Worm (Caenorhabditis elegans): ENCODE results near the gene ttr-54.
A peak's percentile ranks its signal among the peaks of the same experiment; 100 is the strongest.

The ttr-54 gene

ce11 chrIV:10137804-10138203, 17.8 kb upstream of the ttr-54 start, which contains the start of gene K08F4.12:
Gene K08F4.12 (plus strand): TSS chrIV:10138104.
- TF ChIP-seq skn-1 (tag; optimal IDR thresholded peaks at IDR 0.05): no peak
- TF ChIP-seq nhr-102 (tag; optimal IDR thresholded peaks at IDR 0.05): no peak
- TF ChIP-seq cey-2 (tag; optimal IDR thresholded peaks at IDR 0.05; ENCODE audit: borderline replicate concordance, insufficient read depth): no peak
- TF ChIP-seq hlh-11 (tag; optimal IDR thresholded peaks at IDR 0.05): no peak
- no peak for TF ChIP-seq ctbp-1 (GFP tag; IDR thresholded peaks at IDR 0.05)
- no peak for TF ChIP-seq hmg-1.1 (GFP tag; IDR thresholded peaks at IDR 0.05)
- TF ChIP-seq nhr-77 (tag; optimal IDR thresholded peaks at IDR 0.05): no peak
- TF ChIP-seq mdt-29 (GFP tag; IDR thresholded peaks at IDR 0.05): no peak

ce11 chrIV:10140143-10140542, 15.4 kb upstream of the ttr-54 start, which contains the start of gene gst-3:
Gene gst-3 (minus strand): TSS chrIV:10140243.
- TF ChIP-seq hif-1 (tag; optimal IDR thresholded peaks at IDR 0.05) (no peak), nhr-77 (tag; optimal IDR thresholded peaks at IDR 0.05) (no peak), unc-62 (GFP tag; optimal IDR thresholded peaks at IDR 0.05 in 1 of 2) (peak in 1 of 2 experiments; percentile 23), unc-62 (tag; optimal IDR thresholded peaks at IDR 0.05) (no peak), nhr-42 (GFP tag; IDR thresholded peaks at IDR 0.05) (no peak), mdl-1 (tag; optimal IDR thresholded peaks at IDR 0.05) (no peak), nhr-41 (GFP tag; IDR thresholded peaks at IDR 0.05) (no peak), zip-11 (GFP tag; IDR thresholded peaks at IDR 0.05) (no peak)

ce11 chrIV:10141930-10142505, 13.6 kb upstream of the ttr-54 start, which contains the start of the genes gst-2, gst-4 and dhs-12:
Gene gst-2 (minus strand): TSS chrIV:10142061.
Gene gst-4 (plus strand): TSS chrIV:10142225.
Gene dhs-12 (plus strand): TSS chrIV:10142455.
- TF ChIP-seq dve-1 (tag; optimal IDR thresholded peaks at IDR 0.05; ENCODE audit: insufficient read depth) (peak; percentile 9), zfp-2 (tag; optimal IDR thresholded peaks at IDR 0.05) (no peak), daf-16 (GFP tag; optimal IDR thresholded peaks at IDR 0.05) (no peak), daf-16 (tag; optimal IDR thresholded peaks at IDR 0.05) (peak; percentile 59)

- no peak for TF ChIP-seq ztf-7 (tag; optimal IDR thresholded peaks at IDR 0.05)
- no peak for TF ChIP-seq ceh-44 (GFP tag; IDR thresholded peaks at IDR 0.05)
- no peak for TF ChIP-seq dve-1 (tag; optimal IDR thresholded peaks at IDR 0.05; ENCODE audit: insufficient read depth)
- TF ChIP-seq spr-3 (GFP tag; optimal IDR thresholded peaks at IDR 0.05): no peak
- TF ChIP-seq lin-13 (GFP tag; optimal IDR thresholded peaks at IDR 0.05): no peak
- TF ChIP-seq lin-1 (GFP tag; IDR thresholded peaks at IDR 0.05): no peak
- no peak for TF ChIP-seq R02D3.7 (tag; optimal IDR thresholded peaks at IDR 0.05)
- no peak for TF ChIP-seq tra-1 (GFP tag; IDR thresholded peaks at IDR 0.05)
- no peak for TF ChIP-seq daf-19 (GFP tag; conservative IDR thresholded peaks at IDR 0.05)
- TF ChIP-seq Y75B8A.6 (GFP tag; IDR thresholded peaks at IDR 0.05): no peak
Observed at ce11 chrIV:10143640-10144039, 11.9 kb upstream of the ttr-54 start, which contains the start of gene msp-38. Gene msp-38 (minus strand): TSS chrIV:10143740.

ce11 chrIV:10144487-10144886, 11.1 kb upstream of the ttr-54 start:
- TF ChIP-seq set-16 (GFP tag; IDR thresholded peaks at IDR 0.05): no peak
- no peak for TF ChIP-seq daf-16 (GFP tag; optimal IDR thresholded peaks at IDR 0.05)
- TF ChIP-seq daf-16 (tag; optimal IDR thresholded peaks at IDR 0.05): peak; percentile 46
- no peak for TF ChIP-seq ceh-32 (tag; optimal IDR thresholded peaks at IDR 0.05; ENCODE audit: poor library complexity)

ce11 chrIV:10144909-10145308, 10.7 kb upstream of the ttr-54 start:
- TF ChIP-seq unc-62 (GFP tag; optimal IDR thresholded peaks at IDR 0.05 in 1 of 2) (peak in 1 of 2 experiments; percentile 9), unc-62 (tag; optimal IDR thresholded peaks at IDR 0.05) (no peak), saeg-2 (GFP tag; IDR thresholded peaks at IDR 0.05) (no peak), nhr-25 (tag; optimal IDR thresholded peaks at IDR 0.05; ENCODE audit: borderline replicate concordance, insufficient read depth) (no peak), mep-1 (tag; optimal IDR thresholded peaks at IDR 0.05) (no peak), zfp-3 (GFP tag; conservative IDR thresholded peaks at IDR 0.05) (no peak)

All from whole organism, L4 larva.